Worm (Caenorhabditis elegans) whole organism, young adult: ENCODE data around the gene enri-1.

Experiments
- B0261.1 ChIP-seq: sonication (generic microtip); optimal IDR thresholded peaks from 2 replicates; lab custom pipeline; 2016; ENCODE audit warnings: mild to moderate bottlenecking, missing genetic modification characterization, moderate library complexity, missing compliant biosample characterization
- F52B5.7 ChIP-seq: sonication (generic microtip); optimal IDR thresholded peaks from 2 replicates; lab custom pipeline; 2016; ENCODE audit warnings: mild to moderate bottlenecking, missing genetic modification characterization, missing compliant biosample characterization
- ama-1 ChIP-seq, 3 experiments: fragments of 150-350 bp in 1 of 3; sonication (generic microtip) in 2 of 3; optimal IDR thresholded peaks; 2 replicates each; lab custom pipeline; 2014 to 2018; ENCODE audit warnings: missing biosample characterization in 2 of 3, missing genetic modification characterization in 2 of 3, missing genetic modification reagents in 2 of 3
- athp-1 ChIP-seq: sonication (generic microtip); optimal IDR thresholded peaks from 2 replicates; lab custom pipeline; 2017; ENCODE audit warnings: mild to moderate bottlenecking, missing genetic modification characterization, missing compliant biosample characterization
- rcor-1 ChIP-seq: fragments of 200-800 bp; sonication (Bioruptor generic); IDR thresholded peaks from 2 replicates; pipeline ENCODE4 v1.3.6; 2022; ENCODE audit warnings: missing genetic modification reagents, missing genetic modification characterization, missing compliant biosample characterization
- snpc-4 ChIP-seq, 5 experiments: fragments of 150-350 bp in 1 of 5; sonication (generic microtip) in 4 of 5; optimal IDR thresholded peaks; 2 replicates each; lab custom pipeline; 2014 to 2018; ENCODE audit warnings: missing genetic modification characterization in 5 of 5, missing biosample characterization in 3 of 5, antibody characterized with exemption in 2 of 5, mild to moderate bottlenecking in 2 of 5, missing compliant biosample characterization in 2 of 5, missing genotype in 2 of 5, moderate library complexity in 2 of 5, missing genetic modification reagents in 1 of 5

DNA sequence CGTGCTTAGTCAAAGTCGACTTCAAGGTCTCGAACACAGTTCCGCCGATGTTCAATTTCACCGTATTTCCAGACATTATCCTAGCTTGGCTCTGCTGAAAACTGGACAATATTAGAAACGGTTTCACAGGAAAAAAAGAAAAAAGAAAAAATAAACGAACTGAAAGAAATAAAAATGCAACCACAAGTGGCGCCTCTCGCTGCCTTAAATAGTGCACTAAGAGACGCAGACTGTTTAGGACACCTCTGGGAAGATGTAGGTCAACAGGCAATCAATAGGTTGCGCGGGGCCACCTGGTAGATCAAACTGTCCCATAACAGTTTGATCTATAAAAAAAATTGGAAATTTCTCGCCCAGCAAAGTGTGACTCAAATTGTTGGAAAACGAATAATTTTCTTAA lies 42.7 kb downstream of the enri-1 start, which contains the start of gene B0281.4:
- TF ChIP-seq F52B5.7 (tag; lab: Kevin White, UChicago) (no peak), B0261.1 (tag; lab: Kevin White, UChicago) (no peak), athp-1 (tag; lab: Kevin White, UChicago) (no peak), ama-1 (optimal IDR thresholded peaks at IDR 0.05; lab: Kevin White, UChicago) (no peak), ama-1 (GFP tag; optimal IDR thresholded peaks at IDR 0.05; lab: Kevin White, UChicago) (no peak), snpc-4 (GFP tag; optimal IDR thresholded peaks at IDR 0.05; lab: Kevin White, UChicago) (no peak), snpc-4 (tag; optimal IDR thresholded peaks at IDR 0.05; lab: Kevin White, UChicago) (no peak), rcor-1 (GFP tag; lab: Robert Waterston, UW) (no peak)
